Fruit fly (Drosophila melanogaster) whole organism: ENCODE results near the gene CG14034.

Experiments used
- CG8478 ChIP-seq: fragments of >200 bp; optimal IDR thresholded peaks from 2 replicates; lab custom pipeline; 2018; ENCODE audit warnings: inconsistent platforms
- Dll ChIP-seq: fragments of >200 bp; optimal IDR thresholded peaks from 2 replicates; lab custom pipeline; 2017
- EcR ChIP-seq, 2 experiments: fragments of >200 bp; optimal IDR thresholded peaks; 2 replicates each; lab custom pipeline; 2017; ENCODE audit warnings: missing biosample characterization in 2 of 2, missing genetic modification characterization in 2 of 2, missing genetic modification reagents in 2 of 2
- pan ChIP-seq: fragments of >200 bp; optimal IDR thresholded peaks from 2 replicates; lab custom pipeline; 2017
- psq ChIP-seq: fragments of >200 bp; optimal IDR thresholded peaks from 2 replicates; lab custom pipeline; 2017
- usp ChIP-seq: fragments of >200 bp; optimal IDR thresholded peaks from 2 replicates; lab custom pipeline; 2017; ENCODE audit warnings: missing biosample characterization, missing genetic modification characterization, mixed read lengths

CG14034 gene

dm6 chr2L:5251725-5252124 lies 35.4 kb upstream of the CG14034 start:
- TF ChIP-seq pan (lab: Kevin White, UChicago), result no peak
- TF ChIP-seq psq (lab: Kevin White, UChicago), result no peak
- no peak for TF ChIP-seq CG8478 (lab: Kevin White, UChicago)
- TF ChIP-seq EcR (GFP tag; optimal IDR thresholded peaks at IDR 0.05; lab: Kevin White, UChicago), result no peak
- no peak for TF ChIP-seq usp (GFP tag; lab: Kevin White, UChicago)
- no peak for TF ChIP-seq Dll (lab: Kevin White, UChicago)

DNA sequence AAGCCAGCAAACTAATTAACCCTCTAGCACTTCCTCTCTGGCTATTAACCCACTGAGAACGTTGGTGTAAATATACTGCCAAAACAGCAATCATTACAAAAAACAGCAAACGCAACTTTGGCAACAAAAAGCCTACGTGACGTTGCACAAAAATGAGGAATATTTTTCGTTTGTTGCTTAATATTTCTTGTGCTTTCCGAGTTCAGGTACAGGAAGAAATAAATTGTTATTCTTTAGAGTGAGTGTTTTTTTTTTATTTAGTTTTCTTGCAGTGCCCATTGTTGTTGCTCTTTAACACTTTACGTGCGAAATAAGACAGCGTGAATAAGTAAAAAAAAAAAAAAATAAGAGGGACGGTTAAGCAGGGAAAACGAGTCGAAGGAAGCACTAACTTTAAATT lies 34.8 kb upstream of the CG14034 start:
- TF ChIP-seq Dll (lab: Kevin White, UChicago) (no peak), EcR (GFP tag; optimal IDR thresholded peaks at IDR 0.05; lab: Kevin White, UChicago) (no peak), pan (lab: Kevin White, UChicago) (no peak), psq (lab: Kevin White, UChicago) (no peak), CG8478 (lab: Kevin White, UChicago) (no peak), usp (GFP tag; lab: Kevin White, UChicago) (no peak)

- TF ChIP-seq usp (GFP tag; lab: Kevin White, UChicago), result no peak
- TF ChIP-seq CG8478 (lab: Kevin White, UChicago), result no peak
- TF ChIP-seq pan (lab: Kevin White, UChicago), result no peak
- TF ChIP-seq psq (lab: Kevin White, UChicago), result no peak
- no peak for TF ChIP-seq Dll (lab: Kevin White, UChicago)
- no peak for TF ChIP-seq EcR (GFP tag; optimal IDR thresholded peaks at IDR 0.05; lab: Kevin White, UChicago)
Measured at dm6 chr2L:5249766-5250165, 33.4 kb upstream of the CG14034 start.

dm6 chr2L:5248582-5248981 lies 32.2 kb upstream of the CG14034 start:
- TF ChIP-seq usp (GFP tag; lab: Kevin White, UChicago) (no peak), EcR (GFP tag; optimal IDR thresholded peaks at IDR 0.05; lab: Kevin White, UChicago) (no peak), pan (lab: Kevin White, UChicago) (no peak), psq (lab: Kevin White, UChicago) (no peak), Dll (lab: Kevin White, UChicago) (no peak), CG8478 (lab: Kevin White, UChicago) (no peak)

DNA sequence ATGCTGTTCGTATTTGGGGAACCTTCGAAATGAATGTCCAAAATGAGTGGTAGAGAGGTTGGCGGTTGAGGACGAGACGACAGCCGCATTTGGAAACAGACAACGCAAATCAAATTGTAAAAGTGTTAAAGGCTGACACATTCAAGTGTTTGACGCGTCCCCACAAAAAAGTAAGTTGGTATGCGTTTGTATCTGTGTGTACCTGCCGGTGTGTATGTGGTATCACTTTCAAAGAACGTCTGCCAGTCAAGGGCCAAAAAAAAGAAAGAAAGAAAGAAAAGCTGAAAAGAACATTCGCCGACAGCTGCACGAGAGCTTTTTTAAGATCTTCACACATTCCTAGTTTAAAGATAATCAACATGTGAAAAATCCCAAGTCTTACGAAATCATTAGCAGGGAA lies 31.5 kb upstream of the CG14034 start:
- TF ChIP-seq psq (lab: Kevin White, UChicago) (no peak), pan (lab: Kevin White, UChicago) (no peak), CG8478 (lab: Kevin White, UChicago) (no peak), Dll (lab: Kevin White, UChicago) (no peak), EcR (GFP tag; optimal IDR thresholded peaks at IDR 0.05; lab: Kevin White, UChicago) (no peak), usp (GFP tag; lab: Kevin White, UChicago) (no peak)

dm6 chr2L:5247384-5247783 lies 31.0 kb upstream of the CG14034 start:
- no peak for TF ChIP-seq pan (lab: Kevin White, UChicago)
- TF ChIP-seq psq (lab: Kevin White, UChicago), result no peak
- no peak for TF ChIP-seq usp (GFP tag; lab: Kevin White, UChicago)
- TF ChIP-seq CG8478 (lab: Kevin White, UChicago), result no peak
- TF ChIP-seq EcR (GFP tag; optimal IDR thresholded peaks at IDR 0.05; lab: Kevin White, UChicago), result no peak
- no peak for TF ChIP-seq Dll (lab: Kevin White, UChicago)

- TF ChIP-seq usp (GFP tag; lab: Kevin White, UChicago) (no peak), psq (lab: Kevin White, UChicago) (no peak), EcR (GFP tag; optimal IDR thresholded peaks at IDR 0.05; lab: Kevin White, UChicago) (no peak), Dll (lab: Kevin White, UChicago) (no peak)
Measured at dm6 chr2L:5245363-5245892, 29.1 kb upstream of the CG14034 start.

- TF ChIP-seq CG8478 (lab: Kevin White, UChicago) (no peak), EcR (GFP tag; optimal IDR thresholded peaks at IDR 0.05; lab: Kevin White, UChicago) (no peak), Dll (lab: Kevin White, UChicago) (no peak), usp (GFP tag; lab: Kevin White, UChicago) (no peak), pan (lab: Kevin White, UChicago) (no peak), psq (lab: Kevin White, UChicago) (no peak)
Measured at dm6 chr2L:5242194-5242914, 26.0 kb upstream of the CG14034 start.

DNA sequence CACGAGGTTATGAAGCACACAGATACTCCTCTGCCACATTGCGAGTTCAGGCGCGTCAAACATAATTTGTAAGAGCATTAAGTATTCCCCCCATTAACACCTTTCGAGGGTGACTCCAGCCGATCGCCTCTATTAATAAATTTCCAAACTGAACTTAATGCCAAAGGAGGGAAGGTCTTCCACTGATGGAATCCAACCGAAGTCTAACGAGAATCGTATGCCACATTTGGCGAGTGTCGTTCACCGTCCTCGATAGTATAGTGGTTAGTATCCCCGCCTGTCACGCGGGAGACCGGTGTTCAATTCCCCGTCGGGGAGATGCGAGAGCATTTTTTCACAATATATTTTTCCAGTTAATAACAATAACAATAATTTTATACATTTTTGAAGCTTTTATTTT lies 24.2 kb upstream of the CG14034 start:
- TF ChIP-seq Dll (lab: Kevin White, UChicago) (no peak), pan (lab: Kevin White, UChicago) (no peak), psq (lab: Kevin White, UChicago) (no peak), usp (GFP tag; lab: Kevin White, UChicago) (no peak), CG8478 (lab: Kevin White, UChicago) (no peak), EcR (GFP tag; optimal IDR thresholded peaks at IDR 0.05; lab: Kevin White, UChicago) (no peak)

dm6 chr2L:5239433-5240278 lies 23.3 kb upstream of the CG14034 start:
- TF ChIP-seq usp (GFP tag; lab: Kevin White, UChicago), result no peak
- no peak for TF ChIP-seq psq (lab: Kevin White, UChicago)
- TF ChIP-seq EcR (GFP tag; optimal IDR thresholded peaks at IDR 0.05; lab: Kevin White, UChicago), result no peak
- TF ChIP-seq CG8478 (lab: Kevin White, UChicago), result no peak
- no peak for TF ChIP-seq Dll (lab: Kevin White, UChicago)
- no peak for TF ChIP-seq pan (lab: Kevin White, UChicago)

dm6 chr2L:5238567-5238925 lies 22.2 kb upstream of the CG14034 start:
- no peak for TF ChIP-seq psq (lab: Kevin White, UChicago)
- no peak for TF ChIP-seq CG8478 (lab: Kevin White, UChicago)
- TF ChIP-seq pan (lab: Kevin White, UChicago), result no peak
- no peak for TF ChIP-seq EcR (GFP tag; optimal IDR thresholded peaks at IDR 0.05; lab: Kevin White, UChicago)
- TF ChIP-seq Dll (lab: Kevin White, UChicago), result no peak
